Worm (Caenorhabditis elegans): Measurements from ENCODE around the gene F22B5.6.

F22B5.6 gene

ce11 chrII:8431954-8432353, 24.0 kb downstream of the F22B5.6 start, which contains the start of gene acp-2:
Gene acp-2, minus strand, starts transcription at chrII:8432054.
- TF ChIP-seq ceh-14 (tag; optimal IDR thresholded peaks at IDR 0.05) (no peak), K09A11.1 (tag; optimal IDR thresholded peaks at IDR 0.05; ENCODE audit: insufficient read depth) (no peak), ceh-45 (GFP tag; IDR thresholded peaks at IDR 0.05) (no peak), C38D4.7 (GFP tag; optimal IDR thresholded peaks at IDR 0.05) (no peak), Y22D7AL.16 (tag; optimal IDR thresholded peaks at IDR 0.05) (no peak), rnt-1 (tag; optimal IDR thresholded peaks at IDR 0.05) (no peak), ztf-16 (tag; optimal IDR thresholded peaks at IDR 0.05) (no peak), ceh-31 (tag; optimal IDR thresholded peaks at IDR 0.05) (no peak), ets-4 (tag; optimal IDR thresholded peaks at IDR 0.05) (no peak), hlh-30 (tag; optimal IDR thresholded peaks at IDR 0.05; ENCODE audit: insufficient read depth) (no peak), K02D7.2 (tag; optimal IDR thresholded peaks at IDR 0.05) (no peak), tbx-7 (tag; optimal IDR thresholded peaks at IDR 0.05) (no peak)

- TF ChIP-seq ceh-30 (tag; optimal IDR thresholded peaks at IDR 0.05) (no peak), ceh-24 (tag; optimal IDR thresholded peaks at IDR 0.05) (no peak), pros-1 (tag; optimal IDR thresholded peaks at IDR 0.05) (no peak), K09A11.1 (tag; optimal IDR thresholded peaks at IDR 0.05; ENCODE audit: insufficient read depth) (no peak), F13H6.1 (tag; optimal IDR thresholded peaks at IDR 0.05) (no peak), ceh-2 (tag; optimal IDR thresholded peaks at IDR 0.05) (no peak), madf-2 (tag; optimal IDR thresholded peaks at IDR 0.05) (no peak), hlh-15 (tag; optimal IDR thresholded peaks at IDR 0.05) (no peak), C08G9.2 (tag; optimal IDR thresholded peaks at IDR 0.05) (no peak), ceh-6 (GFP tag; optimal IDR thresholded peaks at IDR 0.05) (no peak), gmeb-2 (tag; optimal IDR thresholded peaks at IDR 0.05) (no peak)
Measured at ce11 chrII:8428947-8429919, 26.8 kb downstream of the F22B5.6 start.

ce11 chrII:8428758-8428946, 27.3 kb downstream of the F22B5.6 start, which contains the start of gene F14E5.2:
Gene F14E5.2, minus strand, starts transcription at chrII:8428858.
- no peak for TF ChIP-seq ceh-9 (tag; optimal IDR thresholded peaks at IDR 0.05)
- no peak for TF ChIP-seq ceh-18 (tag; optimal IDR thresholded peaks at IDR 0.05)
- TF ChIP-seq unc-3 (GFP tag; conservative IDR thresholded peaks at IDR 0.05), result no peak
- no peak for TF ChIP-seq unc-3 (tag; optimal IDR thresholded peaks at IDR 0.05)
- TF ChIP-seq unc-55 (GFP tag; optimal IDR thresholded peaks at IDR 0.05), result no peak
- TF ChIP-seq ets-4 (tag; optimal IDR thresholded peaks at IDR 0.05), result no peak
- no peak for TF ChIP-seq che-1 (tag; optimal IDR thresholded peaks at IDR 0.05)
- TF ChIP-seq unc-42 (tag; optimal IDR thresholded peaks at IDR 0.05), result no peak
- TF ChIP-seq elt-2 (tag; optimal IDR thresholded peaks at IDR 0.05), result no peak
- no peak for TF ChIP-seq dmd-4 (tag; optimal IDR thresholded peaks at IDR 0.05; ENCODE audit: borderline replicate concordance)
- TF ChIP-seq pqm-1 (tag; optimal IDR thresholded peaks at IDR 0.05), result no peak
- no peak for TF ChIP-seq fkh-10 (GFP tag; optimal IDR thresholded peaks at IDR 0.05)

ce11 chrII:8420775-8421388, 35.1 kb downstream of the F22B5.6 start:
- TF ChIP-seq sox-4 (tag; optimal IDR thresholded peaks at IDR 0.05) (no peak), ceh-18 (tag; optimal IDR thresholded peaks at IDR 0.05) (no peak), unc-42 (tag; optimal IDR thresholded peaks at IDR 0.05) (no peak), syd-9 (tag; optimal IDR thresholded peaks at IDR 0.05) (no peak), unc-86 (tag; optimal IDR thresholded peaks at IDR 0.05) (no peak), F13H6.1 (tag; optimal IDR thresholded peaks at IDR 0.05) (no peak), pha-2 (tag; optimal IDR thresholded peaks at IDR 0.05) (no peak), lim-6 (tag; optimal IDR thresholded peaks at IDR 0.05) (no peak), pros-1 (tag; optimal IDR thresholded peaks at IDR 0.05) (no peak), mec-3 (tag; optimal IDR thresholded peaks at IDR 0.05; ENCODE audit: borderline replicate concordance) (no peak), ceh-22 (tag; optimal IDR thresholded peaks at IDR 0.05) (no peak), K02D7.2 (tag; optimal IDR thresholded peaks at IDR 0.05) (no peak), odd-2 (tag; optimal IDR thresholded peaks at IDR 0.05) (no peak), unc-3 (GFP tag; conservative IDR thresholded peaks at IDR 0.05) (no peak), unc-3 (tag; optimal IDR thresholded peaks at IDR 0.05) (no peak), nhr-232 (tag; optimal IDR thresholded peaks at IDR 0.05) (no peak), ceh-48 (tag; optimal IDR thresholded peaks at IDR 0.05) (no peak)
